Worm (Caenorhabditis elegans) whole organism, late embryonic: Measurements from ENCODE around the gene C38C5.1.

ENCODE experiments used
- C08G9.2 ChIP-seq: sonication (generic microtip); optimal IDR thresholded peaks from 2 replicates; lab custom pipeline; 2016; ENCODE audit warnings: mild to moderate bottlenecking, missing genetic modification characterization, moderate library complexity, missing compliant biosample characterization
- C38D4.7 ChIP-seq: fragments of 200-800 bp; sonication (Bioruptor generic); optimal IDR thresholded peaks from 2 replicates; lab custom pipeline; 2018; ENCODE audit warnings: mild to moderate bottlenecking, missing genetic modification characterization, moderate library complexity, missing compliant biosample characterization
- K02D7.2 ChIP-seq: sonication (generic microtip); optimal IDR thresholded peaks from 2 replicates; lab custom pipeline; 2017; ENCODE audit warnings: mild to moderate bottlenecking, missing genetic modification characterization, missing compliant biosample characterization
- Y22D7AL.16 ChIP-seq: sonication (generic microtip); optimal IDR thresholded peaks from 2 replicates; lab custom pipeline; 2016; ENCODE audit warnings: missing genetic modification characterization, missing compliant biosample characterization
- ahr-1 ChIP-seq: sonication (generic microtip); optimal IDR thresholded peaks from 2 replicates; lab custom pipeline; 2016; ENCODE audit warnings: missing genetic modification characterization, missing compliant biosample characterization
- ceh-14 ChIP-seq: sonication (generic microtip); optimal IDR thresholded peaks from 2 replicates; lab custom pipeline; 2016; ENCODE audit warnings: missing genotype, missing genetic modification characterization, missing compliant biosample characterization
- ceh-19 ChIP-seq: fragments of 200-800 bp; sonication (Bioruptor generic); optimal IDR thresholded peaks from 2 replicates; lab custom pipeline; 2018; ENCODE audit warnings: mild to moderate bottlenecking, missing genetic modification characterization, missing compliant biosample characterization
- ceh-22 ChIP-seq: sonication (generic microtip); optimal IDR thresholded peaks from 2 replicates; lab custom pipeline; 2017; ENCODE audit warnings: missing biosample characterization, missing genetic modification characterization
- ceh-24 ChIP-seq: sonication (generic microtip); optimal IDR thresholded peaks from 2 replicates; lab custom pipeline; 2016; ENCODE audit warnings: mild to moderate bottlenecking, missing genetic modification characterization, missing compliant biosample characterization
- ceh-31 ChIP-seq: sonication (generic microtip); optimal IDR thresholded peaks from 2 replicates; lab custom pipeline; 2016; ENCODE audit warnings: missing genetic modification characterization, missing compliant biosample characterization
- ceh-45 ChIP-seq: fragments of 200-800 bp; sonication (Bioruptor generic); IDR thresholded peaks from 2 replicates; pipeline ENCODE4 v1.3.6; 2022; ENCODE audit warnings: missing genetic modification reagents, missing genetic modification characterization, missing compliant biosample characterization
- ceh-6 ChIP-seq: fragments of 200-800 bp; sonication (Bioruptor generic); optimal IDR thresholded peaks from 2 replicates; lab custom pipeline; 2018; ENCODE audit warnings: mild to moderate bottlenecking, missing genetic modification characterization, missing compliant biosample characterization
- ceh-9 ChIP-seq: sonication (generic microtip); optimal IDR thresholded peaks from 2 replicates; lab custom pipeline; 2016; ENCODE audit warnings: mild to moderate bottlenecking, missing genetic modification characterization, inconsistent platforms, missing compliant biosample characterization
- dmd-4 ChIP-seq: sonication (generic microtip); optimal IDR thresholded peaks from 2 replicates; lab custom pipeline; 2016; ENCODE audit warnings: borderline replicate concordance, missing genetic modification characterization, missing compliant biosample characterization
- dve-1 ChIP-seq: sonication (generic microtip); optimal IDR thresholded peaks from 2 replicates; lab custom pipeline; 2017; ENCODE audit warnings: antibody characterized with exemption, mild to moderate bottlenecking, missing genetic modification characterization, missing compliant biosample characterization
- elt-2 ChIP-seq: sonication (generic microtip); optimal IDR thresholded peaks from 2 replicates; lab custom pipeline; 2016; ENCODE audit warnings: missing genetic modification reagents, missing genetic modification characterization, missing compliant biosample characterization
- hlh-6 ChIP-seq: sonication (generic microtip); optimal IDR thresholded peaks from 2 replicates; lab custom pipeline; 2016; ENCODE audit warnings: missing genotype, missing genetic modification characterization, missing compliant biosample characterization
- lin-11 ChIP-seq: fragments of 200-800 bp; sonication (Bioruptor generic); optimal IDR thresholded peaks from 2 replicates; lab custom pipeline; 2018; ENCODE audit warnings: mild to moderate bottlenecking, missing genetic modification characterization, missing compliant biosample characterization
- nfya-1 ChIP-seq: sonication (generic microtip); optimal IDR thresholded peaks from 2 replicates; lab custom pipeline; 2017; ENCODE audit warnings: missing genetic modification characterization, mild to moderate bottlenecking, missing compliant biosample characterization, antibody characterized with exemption, moderate library complexity
- nhr-11 ChIP-seq: fragments of 150-350 bp; optimal IDR thresholded peaks from 2 replicates; lab custom pipeline; 2014; ENCODE audit warnings: missing biosample characterization, missing genetic modification characterization
- pat-9 ChIP-seq: fragments of 200-800 bp; sonication (Bioruptor generic); optimal IDR thresholded peaks from 2 replicates; lab custom pipeline; 2018; ENCODE audit warnings: mild to moderate bottlenecking, missing genetic modification characterization, moderate library complexity, missing compliant biosample characterization
- pax-1 ChIP-seq: fragments of 150-350 bp; optimal IDR thresholded peaks from 2 replicates; lab custom pipeline; 2014; ENCODE audit warnings: missing biosample characterization, missing genetic modification characterization
- pha-2 ChIP-seq: sonication (generic microtip); optimal IDR thresholded peaks from 2 replicates; lab custom pipeline; 2017; ENCODE audit warnings: mild to moderate bottlenecking, missing genetic modification characterization, missing compliant biosample characterization
- pqm-1 ChIP-seq: sonication (generic microtip); optimal IDR thresholded peaks from 2 replicates; lab custom pipeline; 2016; ENCODE audit warnings: missing genetic modification characterization, missing compliant biosample characterization
- rnt-1 ChIP-seq: sonication (generic microtip); optimal IDR thresholded peaks from 2 replicates; lab custom pipeline; 2016; ENCODE audit warnings: missing genetic modification characterization, missing compliant biosample characterization
- sdc-2 ChIP-seq: sonication (generic microtip); optimal IDR thresholded peaks from 2 replicates; lab custom pipeline; 2016; ENCODE audit warnings: missing genotype, missing genetic modification characterization, missing compliant biosample characterization
- sox-2 ChIP-seq: fragments of 200-800 bp; sonication (Bioruptor generic); IDR thresholded peaks from 2 replicates; pipeline ENCODE4 v1.3.6; 2022; ENCODE audit warnings: missing genetic modification reagents, missing genetic modification characterization, missing compliant biosample characterization
- sox-4 ChIP-seq: sonication (generic microtip); optimal IDR thresholded peaks from 2 replicates; lab custom pipeline; 2017; ENCODE audit warnings: mild to moderate bottlenecking, missing genetic modification characterization, inconsistent platforms, missing compliant biosample characterization
- syd-9 ChIP-seq: sonication (generic microtip); optimal IDR thresholded peaks from 2 replicates; lab custom pipeline; 2016; ENCODE audit warnings: mild to moderate bottlenecking, missing genetic modification characterization, moderate library complexity, missing compliant biosample characterization
- tbx-2 ChIP-seq: sonication (generic microtip); optimal IDR thresholded peaks from 2 replicates; lab custom pipeline; 2016; ENCODE audit warnings: missing genetic modification characterization, missing compliant biosample characterization
- tbx-7 ChIP-seq: sonication (generic microtip); optimal IDR thresholded peaks from 2 replicates; lab custom pipeline; 2016; ENCODE audit warnings: missing genotype, missing genetic modification characterization, missing compliant biosample characterization
- ttx-3 ChIP-seq: sonication (generic microtip); optimal IDR thresholded peaks from 2 replicates; lab custom pipeline; 2016; ENCODE audit warnings: missing genetic modification reagents, missing genetic modification characterization, missing compliant biosample characterization
- unc-3 ChIP-seq, 2 experiments: fragments of 200-800 bp in 1 of 2; sonication (Bioruptor generic) in 1 of 2; sonication (generic microtip) in 1 of 2; conservative IDR thresholded peaks in 1 of 2; optimal IDR thresholded peaks in 1 of 2; 2 replicates each; pipeline versions ENCODE4 v1.3.6 to Lab custom; 2016 to 2022; ENCODE audit warnings: missing compliant biosample characterization in 2 of 2, missing genetic modification characterization in 2 of 2, missing genetic modification reagents in 1 of 2
- unc-42 ChIP-seq: sonication (generic microtip); optimal IDR thresholded peaks from 2 replicates; lab custom pipeline; 2016; ENCODE audit warnings: missing genotype, missing genetic modification characterization, missing compliant biosample characterization
- unc-86 ChIP-seq: sonication (generic microtip); optimal IDR thresholded peaks from 2 replicates; lab custom pipeline; 2016; ENCODE audit warnings: missing genetic modification characterization, missing compliant biosample characterization

Gene C38C5.1

DNA sequence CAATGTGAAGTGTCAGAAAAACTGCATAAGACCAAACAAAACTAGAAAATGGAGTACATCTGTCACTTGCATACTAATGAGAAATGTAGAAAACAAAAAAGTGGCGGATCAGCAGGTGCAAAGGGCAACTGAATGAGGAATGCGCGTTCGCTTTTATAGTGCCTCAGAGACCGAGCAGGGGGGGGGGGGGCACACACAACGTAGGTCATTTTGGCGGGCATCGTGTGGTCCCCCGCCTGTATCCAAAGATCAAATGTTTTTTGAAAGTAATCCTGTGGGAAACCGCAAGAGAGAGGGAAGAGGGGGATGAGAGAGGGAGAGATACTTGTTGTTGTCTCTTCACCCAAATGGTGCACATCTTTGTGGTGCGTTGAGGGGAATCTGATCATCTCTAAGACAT is 39.5 kb upstream of the C38C5.1 start (continued):
- no peak for TF ChIP-seq ceh-24
- no peak for TF ChIP-seq ahr-1 (tag; lab: Kevin White, UChicago)
- peak; percentile 49 for TF ChIP-seq ceh-31 (tag; lab: Kevin White, UChicago)
- no peak for TF ChIP-seq Y22D7AL.16 (tag; lab: Kevin White, UChicago)

DNA sequence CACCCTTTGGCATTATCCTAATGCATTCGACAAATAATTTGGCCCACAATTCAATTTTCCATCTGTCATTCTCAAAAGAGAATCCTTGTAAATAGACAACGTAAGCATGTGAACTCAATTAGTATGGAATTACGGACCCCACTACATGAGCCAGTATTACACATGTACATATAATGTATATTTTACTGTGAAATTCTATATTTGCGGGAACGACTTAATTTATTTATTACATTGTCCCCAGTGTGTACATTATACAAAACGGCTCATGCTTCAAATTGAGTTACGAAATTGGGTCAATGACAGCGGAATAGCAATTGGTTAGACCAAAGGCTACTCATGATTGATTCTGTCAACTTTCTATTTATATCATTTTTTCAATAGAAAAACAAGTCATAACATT is 38.3 kb upstream of the C38C5.1 start:
- TF ChIP-seq ceh-31 (tag; lab: Kevin White, UChicago) (peak; percentile 56), ceh-19 (no peak), unc-3 (GFP tag; conservative IDR thresholded peaks at IDR 0.05; lab: Robert Waterston, UW) (no peak), unc-3 (tag; optimal IDR thresholded peaks at IDR 0.05; lab: Kevin White, UChicago) (no peak), lin-11 (no peak), unc-42 (tag; lab: Kevin White, UChicago) (peak; percentile 96), dmd-4 (tag; lab: Kevin White, UChicago) (no peak), ceh-45 (no peak), syd-9 (tag; lab: Kevin White, UChicago) (no peak)

DNA sequence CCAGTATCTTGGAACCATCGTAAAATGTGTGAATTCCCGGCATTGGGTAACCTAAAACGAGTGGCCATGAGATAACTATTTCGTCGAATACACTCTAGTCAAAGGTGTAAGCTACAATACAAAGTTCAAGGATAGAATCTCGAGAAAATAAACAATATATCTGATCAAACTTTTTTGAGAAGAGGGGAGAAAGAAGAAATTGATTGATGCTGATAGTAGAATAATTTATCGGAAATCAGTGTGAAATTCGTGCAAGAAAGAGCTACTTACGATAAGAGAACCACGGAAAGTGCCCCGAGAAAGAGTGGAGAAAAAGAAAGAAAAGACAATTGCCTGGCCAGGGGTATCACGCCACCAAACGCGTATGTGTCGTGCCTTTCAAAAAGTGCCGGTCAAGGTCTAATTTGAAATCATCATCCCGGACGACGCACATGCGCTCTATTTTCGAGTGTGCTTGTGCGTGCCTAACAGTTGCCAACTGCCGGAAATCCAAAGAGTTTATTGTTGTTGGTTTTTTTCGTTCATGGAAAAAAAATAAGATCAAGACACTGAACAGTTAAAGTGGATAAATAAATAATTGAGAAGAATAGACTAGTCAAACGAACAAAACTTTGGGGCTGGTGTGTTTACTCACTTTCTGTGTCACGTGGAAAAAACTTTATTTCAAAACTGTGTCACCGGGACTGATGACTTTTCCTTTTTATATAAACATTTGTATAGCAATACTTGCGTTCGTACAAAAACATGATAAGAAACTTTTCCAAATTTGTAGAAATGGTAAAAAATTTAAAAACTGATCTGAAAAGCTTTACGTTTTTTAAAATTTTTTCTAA is 34.9 kb upstream of the C38C5.1 start, which contains the start of gene mboa-3:
mboa-3 (minus strand) TSS at position 51 of the 833 bp plus-strand sequence.
- no peak for TF ChIP-seq ceh-6
- peak; percentile 43 for TF ChIP-seq elt-2 (tag; lab: Kevin White, UChicago)
- TF ChIP-seq pat-9: no peak
- TF ChIP-seq, all 69 proteins: peak for 1

DNA sequence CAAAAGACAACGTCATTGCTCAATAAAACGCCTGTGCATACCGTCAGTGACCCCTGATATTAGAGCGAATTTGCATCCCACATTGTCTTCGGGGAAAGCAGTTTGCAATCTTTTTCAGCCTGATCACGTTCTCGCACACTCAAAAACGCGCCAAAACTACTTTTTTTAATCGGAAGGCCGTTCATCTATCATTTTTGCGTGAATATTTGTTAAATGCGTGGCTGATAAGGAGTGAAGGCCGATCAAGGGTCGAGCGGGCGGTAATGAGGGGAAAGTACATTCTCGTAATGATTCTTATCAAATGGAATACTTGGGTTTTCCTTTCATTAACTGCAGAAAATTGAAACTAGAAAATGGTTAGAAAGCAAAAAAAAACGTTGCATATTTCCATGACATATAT is 33.6 kb upstream of the C38C5.1 start:
- TF ChIP-seq pat-9: no peak
- no peak for TF ChIP-seq tbx-2 (tag; lab: Kevin White, UChicago)
- no peak for TF ChIP-seq nhr-11 (tag; lab: Kevin White, UChicago)
- TF ChIP-seq C08G9.2 (tag; lab: Kevin White, UChicago): no peak

DNA sequence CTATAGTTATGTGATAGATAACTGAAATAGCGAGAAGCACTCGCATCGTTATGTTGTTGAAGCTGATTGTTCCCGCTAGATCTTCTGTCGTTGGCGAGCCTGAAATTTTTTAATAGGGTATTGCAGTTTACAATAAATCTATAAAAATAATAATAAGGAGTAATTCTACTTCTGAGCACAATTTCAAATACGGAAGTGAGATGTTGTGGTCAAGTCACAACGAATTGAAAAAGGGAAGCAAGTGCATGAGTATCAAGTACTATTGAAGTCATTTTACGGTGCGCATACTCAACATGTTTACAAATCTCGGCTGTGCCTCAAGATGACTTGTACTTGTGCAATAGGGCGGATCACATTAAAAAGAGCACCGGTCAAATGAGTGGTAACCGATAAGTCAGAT is 19.4 kb upstream of the C38C5.1 start, which contains the start of gene lgx-1:
lgx-1 (minus strand) TSS at position 101 of the 400 bp plus-strand sequence.
- TF ChIP-seq C08G9.2 (tag; lab: Kevin White, UChicago) (no peak), syd-9 (tag; lab: Kevin White, UChicago) (no peak), elt-2 (tag; lab: Kevin White, UChicago) (no peak), K02D7.2 (tag; lab: Kevin White, UChicago) (no peak), ceh-14 (no peak), ceh-31 (tag; lab: Kevin White, UChicago) (no peak), tbx-7 (tag; lab: Kevin White, UChicago) (no peak), ceh-9 (tag; lab: Kevin White, UChicago) (no peak), pha-2 (tag; lab: Kevin White, UChicago) (no peak)

DNA sequence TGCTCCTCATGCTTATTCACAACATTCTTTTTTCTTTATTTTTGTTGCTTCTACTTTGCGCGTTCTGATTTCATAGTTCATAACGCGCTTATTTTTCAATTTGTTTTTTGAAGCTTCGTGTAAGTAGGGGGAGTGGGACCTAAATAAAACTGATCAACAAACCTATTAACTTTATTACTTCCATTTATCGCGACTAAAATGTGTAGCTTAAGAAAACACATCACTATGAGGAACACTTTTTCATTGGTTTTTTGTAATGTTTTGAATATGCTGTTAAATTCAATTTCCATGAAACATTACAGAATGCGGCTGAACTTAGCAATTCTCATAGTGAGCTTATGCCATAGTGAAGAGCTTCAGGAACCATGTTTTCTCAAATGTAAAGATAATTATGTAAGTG is 14.2 kb upstream of the C38C5.1 start, which contains the start of gene C54G7.1:
C54G7.1 (plus strand) TSS at position 301 of the 400 bp plus-strand sequence.
- TF ChIP-seq pax-1 (tag; lab: Kevin White, UChicago) (no peak), sox-4 (tag; lab: Kevin White, UChicago) (no peak), syd-9 (tag; lab: Kevin White, UChicago) (no peak), ceh-22 (tag; lab: Kevin White, UChicago) (no peak), nfya-1 (tag; lab: Kevin White, UChicago) (no peak), tbx-7 (tag; lab: Kevin White, UChicago) (no peak), rnt-1 (no peak), sox-2 (GFP tag; lab: Robert Waterston, UW) (no peak), sdc-2 (tag; lab: Kevin White, UChicago) (no peak), C38D4.7 (GFP tag; lab: Kevin White, UChicago) (no peak), unc-86 (no peak), pqm-1 (tag; lab: Kevin White, UChicago) (no peak), dve-1 (tag; lab: Kevin White, UChicago) (no peak), ttx-3 (tag; lab: Kevin White, UChicago) (no peak), hlh-6 (tag; lab: Kevin White, UChicago) (no peak), elt-2 (tag; lab: Kevin White, UChicago) (no peak)
